Worm (Caenorhabditis elegans): ENCODE data around the gene Y57G11C.5.

The Y57G11C.5 gene

DNA sequence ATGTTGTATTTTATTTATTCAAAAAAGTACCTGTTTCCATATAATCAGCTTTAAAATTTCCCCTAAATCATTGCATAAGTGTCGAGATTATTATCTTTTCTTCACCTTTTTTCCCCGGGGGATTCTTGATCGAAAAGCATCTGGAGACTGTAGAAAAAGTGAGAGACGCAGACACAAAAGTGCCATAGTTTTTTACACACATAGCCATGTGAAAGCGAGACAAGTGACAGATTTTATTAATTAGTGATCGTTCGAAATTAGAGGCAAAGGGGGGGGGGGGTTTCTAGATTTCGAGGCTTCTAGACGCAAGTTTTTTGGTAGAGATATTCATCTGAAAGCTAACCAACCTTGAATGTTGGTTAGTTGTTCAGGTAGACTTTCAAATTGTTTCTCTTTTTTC lies 36.0 kb downstream of the Y57G11C.5 start:
- no peak for TF ChIP-seq elt-3 (tag; optimal IDR thresholded peaks at IDR 0.05)
- no peak for TF ChIP-seq ets-5 (GFP tag; IDR thresholded peaks at IDR 0.05)

DNA sequence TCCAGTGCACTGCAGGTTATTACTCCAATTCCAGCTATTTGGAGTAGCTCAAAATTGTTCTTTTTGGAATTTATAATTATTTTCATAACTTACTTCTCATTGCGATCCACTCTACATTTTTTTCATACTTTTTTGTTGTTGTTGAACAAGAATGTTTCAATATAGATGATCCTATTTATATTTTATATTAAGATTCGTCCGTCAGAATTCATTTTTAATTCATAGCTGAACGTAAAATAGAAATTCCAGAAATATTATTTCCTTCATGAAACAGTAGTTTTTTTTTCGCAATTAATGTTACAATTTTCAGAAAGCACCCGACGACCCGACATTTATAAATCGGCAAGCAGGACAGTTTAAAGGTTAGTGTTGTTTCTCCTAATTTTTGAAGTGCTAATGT lies 37.0 kb downstream of the Y57G11C.5 start, which contains the start of gene Y57G11C.42:
Y57G11C.42 (plus strand) TSS at position 301 of the 400 bp plus-strand sequence.
- no peak for TF ChIP-seq nhr-90 (tag; optimal IDR thresholded peaks at IDR 0.05; ENCODE audit: poor library complexity)
- TF ChIP-seq nhr-12 (tag; optimal IDR thresholded peaks at IDR 0.05): no peak
- TF ChIP-seq lir-3 (tag; optimal IDR thresholded peaks at IDR 0.05; ENCODE audit: poor library complexity): no peak
- TF ChIP-seq grh-1 (GFP tag; IDR thresholded peaks at IDR 0.05): no peak
- TF ChIP-seq nhr-85 (tag): no peak
- no peak for TF ChIP-seq irx-1 (tag; optimal IDR thresholded peaks at IDR 0.05)
- no peak for TF ChIP-seq pag-3 (tag; optimal IDR thresholded peaks at IDR 0.05; ENCODE audit: borderline replicate concordance, insufficient read depth)
- no peak for TF ChIP-seq nhr-77 (tag; optimal IDR thresholded peaks at IDR 0.05)
- no peak for TF ChIP-seq ztf-11 (tag; optimal IDR thresholded peaks at IDR 0.05)
- TF ChIP-seq rnt-1 (tag; optimal IDR thresholded peaks at IDR 0.05): no peak
- no peak for TF ChIP-seq pax-3 (tag; optimal IDR thresholded peaks at IDR 0.05)
- TF ChIP-seq nhr-19 (GFP tag; conservative IDR thresholded peaks at IDR 0.05): no peak
- no peak for TF ChIP-seq zag-1 (tag; optimal IDR thresholded peaks at IDR 0.05)
- no peak for TF ChIP-seq egl-27 (tag; optimal IDR thresholded peaks at IDR 0.05)
- TF ChIP-seq F16B12.6 (tag; optimal IDR thresholded peaks at IDR 0.05): no peak
- TF ChIP-seq pqm-1 (tag; optimal IDR thresholded peaks at IDR 0.05): no peak
- no peak for TF ChIP-seq nhr-47 (tag; optimal IDR thresholded peaks at IDR 0.05)

DNA sequence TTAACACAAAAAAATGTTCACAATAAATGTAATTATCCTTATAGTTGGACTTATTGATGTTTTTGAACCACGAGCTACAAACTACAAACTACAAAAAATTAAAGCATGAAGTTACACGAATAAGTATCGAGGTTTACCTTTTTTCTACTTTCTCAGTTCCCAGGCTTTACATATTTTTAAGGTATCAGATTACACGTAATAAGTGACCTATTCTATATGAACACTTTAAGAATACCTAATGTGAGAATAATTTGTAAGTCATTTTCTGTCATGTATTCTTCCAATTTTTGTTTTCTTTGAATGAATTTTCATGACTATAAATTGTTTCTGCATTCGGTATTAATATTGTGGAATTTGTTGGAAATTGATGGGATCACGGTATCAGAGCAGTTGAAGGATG lies 49.7 kb downstream of the Y57G11C.5 start, which contains the start of gene lgc-8:
lgc-8 (plus strand) TSS at position 301 of the 400 bp plus-strand sequence.
- TF ChIP-seq sup-37 (GFP tag; optimal IDR thresholded peaks at IDR 0.05): no peak
